Fruit fly (Drosophila melanogaster) S2 (cell line): ENCODE measurements around the gene CG18404.

Experiments used
- CG8478 ChIP-seq: fragments of >200 bp; optimal IDR thresholded peaks from 2 replicates; lab custom pipeline; 2018
- CTCF ChIP-seq, 2 experiments: fragments of >200 bp; optimal IDR thresholded peaks; 2 replicates each; lab custom pipeline; 2018

- TF ChIP-seq CTCF (optimal IDR thresholded peaks at IDR 0.05; lab: Kevin White, UChicago), result no peak
- no peak for TF ChIP-seq CG8478 (lab: Kevin White, UChicago)
Measured at dm6 chr3R:30283037-30283590, 30.1 kb downstream of the CG18404 start.
